Worm (Caenorhabditis elegans): ENCODE results near the gene mboa-2.

The mboa-2 gene

DNA sequence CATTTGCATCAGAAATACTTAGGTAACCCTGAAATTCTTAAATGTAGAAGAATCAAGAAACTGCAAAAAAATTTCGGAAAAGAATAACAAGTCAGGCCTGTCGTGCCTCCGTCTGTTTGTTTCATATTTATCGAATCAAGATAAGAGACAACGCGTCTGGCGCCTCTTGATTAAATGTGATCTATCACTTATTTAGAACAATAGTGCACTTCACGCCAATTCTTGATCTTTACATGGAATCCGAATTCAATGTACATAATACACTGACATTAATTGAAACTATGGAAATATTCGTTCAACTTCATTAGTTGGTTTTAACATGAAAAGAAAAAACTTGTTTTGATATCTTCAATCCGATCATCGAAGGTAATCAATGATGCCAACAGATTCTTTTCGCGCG, at the start of gene mboa-2:
TSS of gene mboa-2 (minus strand) at position 28 of the 400 bp plus-strand sequence.
- no peak for TF ChIP-seq zag-1 (tag; optimal IDR thresholded peaks at IDR 0.05)
- peak; percentile 22 for TF ChIP-seq nhr-77 (tag; optimal IDR thresholded peaks at IDR 0.05)
- TF ChIP-seq lsy-2 (tag; optimal IDR thresholded peaks at IDR 0.05) = peak; percentile 23 to 41
- TF ChIP-seq sma-3 (GFP tag; optimal IDR thresholded peaks at IDR 0.05) = peak; percentile 58
- no peak for TF ChIP-seq lin-39 (tag; optimal IDR thresholded peaks at IDR 0.05)
- TF ChIP-seq snpc-4 (tag; optimal IDR thresholded peaks at IDR 0.05) = no peak
- TF ChIP-seq F13H6.1 (tag; optimal IDR thresholded peaks at IDR 0.05) = peak; percentile 28
- no peak for TF ChIP-seq mab-5 (tag; optimal IDR thresholded peaks at IDR 0.05)
- TF ChIP-seq nhr-10 (tag; optimal IDR thresholded peaks at IDR 0.05) = no peak
- TF ChIP-seq lin-13 (GFP tag; optimal IDR thresholded peaks at IDR 0.05) = peak; percentile 72
- no peak for TF ChIP-seq ZK546.5 (tag; optimal IDR thresholded peaks at IDR 0.05)
- TF ChIP-seq nhr-129 (tag; optimal IDR thresholded peaks at IDR 0.05) = peak; percentile 43
- TF ChIP-seq nhr-25 (tag; optimal IDR thresholded peaks at IDR 0.05) = peak; percentile 30
- no peak for TF ChIP-seq R02D3.7 (tag; optimal IDR thresholded peaks at IDR 0.05)
- TF ChIP-seq mbf-1 (tag; optimal IDR thresholded peaks at IDR 0.05) = no peak
- peak; percentile 25 for TF ChIP-seq sem-4 (tag; optimal IDR thresholded peaks at IDR 0.05)
- TF ChIP-seq ztf-4 (tag; optimal IDR thresholded peaks at IDR 0.05) = peak; percentile 56
- no peak for TF ChIP-seq C34F6.9 (tag; optimal IDR thresholded peaks at IDR 0.05)
- no peak for TF ChIP-seq nhr-21 (tag; optimal IDR thresholded peaks at IDR 0.05)
- no peak for TF ChIP-seq mdl-1 (tag; optimal IDR thresholded peaks at IDR 0.05)
- no peak for TF ChIP-seq nhr-237 (tag; optimal IDR thresholded peaks at IDR 0.05)
- peak; percentile 51 for TF ChIP-seq sma-9 (GFP tag; optimal IDR thresholded peaks at IDR 0.05)
- TF ChIP-seq sma-9 (tag; optimal IDR thresholded peaks at IDR 0.05) = no peak
- TF ChIP-seq gmeb-1 (tag; optimal IDR thresholded peaks at IDR 0.05) = peak; percentile 37
- no peak for TF ChIP-seq aly-2 (tag; optimal IDR thresholded peaks at IDR 0.05)
- TF ChIP-seq crh-2 (tag; optimal IDR thresholded peaks at IDR 0.05) = peak; percentile 50
- TF ChIP-seq nhr-6 (tag; optimal IDR thresholded peaks at IDR 0.05) = peak; percentile 59
- TF ChIP-seq ztf-1 (GFP tag; conservative IDR thresholded peaks at IDR 0.05) = no peak

DNA sequence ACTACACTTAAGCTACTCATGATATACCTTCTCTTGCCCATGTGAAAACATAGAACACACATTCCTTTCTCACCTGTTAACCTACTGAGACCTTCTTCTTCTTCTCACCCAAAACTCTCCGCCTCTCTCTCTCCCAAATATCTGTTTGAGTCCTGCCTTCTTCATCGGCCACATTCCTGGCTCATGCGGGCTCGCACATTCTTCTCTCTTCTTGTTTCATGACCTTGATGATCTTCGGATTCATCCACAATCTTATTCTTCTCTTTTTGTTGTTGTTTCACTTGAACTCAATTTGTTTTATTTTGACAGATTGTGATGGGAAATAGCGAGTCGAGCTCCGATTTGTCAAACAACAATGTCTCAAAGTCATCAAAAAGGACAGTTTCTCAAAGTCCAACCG, 49.6 kb upstream of the mboa-2 start, which contains the start of gene T19C4.5:
TSS of gene T19C4.5 (plus strand) at position 308 of the 400 bp plus-strand sequence.
- TF ChIP-seq C34F6.9 (tag; optimal IDR thresholded peaks at IDR 0.05) (peak; percentile 16), unc-62 (GFP tag; optimal IDR thresholded peaks at IDR 0.05) (no peak), F13H6.1 (tag; optimal IDR thresholded peaks at IDR 0.05) (peak; percentile 6), nhr-129 (tag; optimal IDR thresholded peaks at IDR 0.05) (peak; percentile 16), zag-1 (tag; optimal IDR thresholded peaks at IDR 0.05) (no peak)

DNA sequence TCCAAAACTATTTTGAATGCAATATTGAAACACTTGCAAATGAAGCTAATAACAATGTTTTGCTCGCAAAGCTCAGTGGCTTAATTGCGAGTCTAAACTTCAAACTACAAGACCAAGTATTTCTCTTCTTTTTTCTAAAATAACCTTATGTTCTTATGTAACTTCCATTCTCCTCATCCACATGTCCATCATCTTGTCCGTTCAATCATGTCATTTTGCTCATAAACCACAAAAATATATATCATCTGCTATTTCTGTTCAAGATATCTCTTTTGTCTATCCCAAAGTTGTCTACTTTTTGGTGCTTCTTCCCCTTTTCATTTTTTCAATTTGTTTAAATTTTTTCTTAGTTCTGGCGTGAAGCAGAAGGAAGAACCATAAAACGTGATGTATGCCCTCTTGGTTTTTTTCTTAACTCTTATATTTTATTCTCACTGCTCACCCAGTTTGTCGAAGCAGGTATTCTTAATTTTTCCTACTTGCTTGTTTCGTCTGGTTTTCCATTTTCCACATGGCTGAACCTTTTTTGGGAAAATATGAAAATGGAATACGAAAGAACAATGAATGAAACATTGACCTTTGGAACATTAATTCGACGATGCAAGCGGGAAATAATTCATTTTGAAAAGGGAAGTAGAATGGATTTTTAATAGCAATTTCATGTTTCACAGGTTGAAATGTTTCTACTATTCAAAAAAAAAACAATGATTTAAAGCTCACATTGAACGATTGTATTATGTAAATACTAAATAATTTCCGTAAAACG, 48.5 kb upstream of the mboa-2 start:
- TF ChIP-seq ztf-11 (tag; optimal IDR thresholded peaks at IDR 0.05) (no peak), lsy-2 (tag; optimal IDR thresholded peaks at IDR 0.05) (no peak), ceh-82 (tag; optimal IDR thresholded peaks at IDR 0.05) (no peak), gmeb-1 (tag; optimal IDR thresholded peaks at IDR 0.05) (no peak), lin-13 (GFP tag; optimal IDR thresholded peaks at IDR 0.05) (no peak), ztf-1 (GFP tag; conservative IDR thresholded peaks at IDR 0.05) (no peak), alr-1 (tag; optimal IDR thresholded peaks at IDR 0.05) (no peak), nhr-10 (tag; optimal IDR thresholded peaks at IDR 0.05) (no peak), unc-55 (GFP tag; optimal IDR thresholded peaks at IDR 0.05) (no peak), mab-5 (tag; optimal IDR thresholded peaks at IDR 0.05) (no peak), sma-3 (GFP tag; optimal IDR thresholded peaks at IDR 0.05) (no peak), ZK546.5 (tag; optimal IDR thresholded peaks at IDR 0.05) (no peak), nhr-23 (tag; optimal IDR thresholded peaks at IDR 0.05) (no peak), egl-27 (tag; optimal IDR thresholded peaks at IDR 0.05) (no peak), skn-1 (tag; optimal IDR thresholded peaks at IDR 0.05) (no peak), ama-1 (optimal IDR thresholded peaks at IDR 0.05) (no peak)

DNA sequence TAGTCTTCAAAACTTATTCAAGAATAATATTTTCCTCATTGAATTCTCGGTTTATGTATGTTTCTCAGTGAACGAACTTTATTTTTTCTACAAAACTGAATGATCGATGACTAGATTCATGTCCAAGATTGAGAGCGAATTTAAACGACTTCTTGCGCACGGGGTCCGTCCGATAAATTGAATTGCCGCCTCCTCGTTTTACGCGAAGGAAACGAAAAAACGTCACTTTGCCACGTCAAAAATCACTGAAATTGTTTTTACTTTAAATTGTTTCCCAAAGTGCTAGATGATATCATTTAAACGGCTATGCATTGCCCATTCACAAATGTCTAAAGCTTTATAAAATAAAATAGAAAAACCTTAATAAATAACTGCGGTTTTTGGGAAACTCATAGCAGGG, 45.5 kb upstream of the mboa-2 start:
- peak; percentile 9 for TF ChIP-seq sem-4 (tag; optimal IDR thresholded peaks at IDR 0.05)
- TF ChIP-seq egl-27 (tag; optimal IDR thresholded peaks at IDR 0.05) = no peak
- TF ChIP-seq snpc-4 (tag; optimal IDR thresholded peaks at IDR 0.05) = no peak

Data from whole organism, L2 larva.